Worm (Caenorhabditis elegans) whole organism, midembryonic: ENCODE data around the gene gtf-2H2C.

Experiments
- T22C8.4 ChIP-seq: fragments of 200-800 bp; sonication (Bioruptor generic); IDR thresholded peaks from 2 replicates; pipeline ENCODE4 v1.3.6; 2022; ENCODE audit warnings: missing genetic modification characterization, missing compliant biosample characterization
- cog-1 ChIP-seq: sonication (generic microtip); optimal IDR thresholded peaks from 2 replicates; lab custom pipeline; 2016; ENCODE audit warnings: missing genetic modification characterization, missing compliant biosample characterization
- flt-1 ChIP-seq: fragments of 200-800 bp; sonication (Bioruptor generic); IDR thresholded peaks from 2 replicates; pipeline ENCODE4 v1.3.6; 2022; ENCODE audit warnings: missing genetic modification characterization, missing compliant biosample characterization
- klf-2 ChIP-seq: fragments of 200-800 bp; sonication (Bioruptor generic); conservative IDR thresholded peaks from 2 replicates; pipeline ENCODE4 v1.3.6; 2022; ENCODE audit warnings: missing genetic modification reagents, missing genetic modification characterization, missing compliant biosample characterization
- med-1 ChIP-seq: sonication (generic microtip); optimal IDR thresholded peaks from 2 replicates; lab custom pipeline; 2017; ENCODE audit warnings: missing genetic modification characterization, mild to moderate bottlenecking, missing compliant biosample characterization, antibody characterized with exemption, missing genetic modification reagents; ENCODE audit not compliant: insufficient read depth
- ref-1 ChIP-seq: fragments of 200-800 bp; sonication (Bioruptor generic); conservative IDR thresholded peaks from 2 replicates; pipeline ENCODE4 v1.3.6; 2022; ENCODE audit warnings: missing genetic modification reagents, missing genetic modification characterization, missing compliant biosample characterization
- tab-1 ChIP-seq: fragments of 200-800 bp; sonication (Bioruptor generic); IDR thresholded peaks from 2 replicates; pipeline ENCODE4 v1.3.6; 2022; ENCODE audit warnings: missing genetic modification characterization, missing compliant biosample characterization
- ztf-23 ChIP-seq: fragments of 200-800 bp; sonication (Bioruptor generic); IDR thresholded peaks from 2 replicates; pipeline ENCODE4 v1.3.6; 2022; ENCODE audit warnings: missing genetic modification reagents, missing genetic modification characterization, missing compliant biosample characterization
- ztf-29 ChIP-seq: fragments of 200-800 bp; sonication (Bioruptor generic); IDR thresholded peaks from 2 replicates; pipeline ENCODE4 v1.3.6; 2022; ENCODE audit warnings: missing genetic modification reagents, missing genetic modification characterization, missing compliant biosample characterization

Gene gtf-2H2C

DNA sequence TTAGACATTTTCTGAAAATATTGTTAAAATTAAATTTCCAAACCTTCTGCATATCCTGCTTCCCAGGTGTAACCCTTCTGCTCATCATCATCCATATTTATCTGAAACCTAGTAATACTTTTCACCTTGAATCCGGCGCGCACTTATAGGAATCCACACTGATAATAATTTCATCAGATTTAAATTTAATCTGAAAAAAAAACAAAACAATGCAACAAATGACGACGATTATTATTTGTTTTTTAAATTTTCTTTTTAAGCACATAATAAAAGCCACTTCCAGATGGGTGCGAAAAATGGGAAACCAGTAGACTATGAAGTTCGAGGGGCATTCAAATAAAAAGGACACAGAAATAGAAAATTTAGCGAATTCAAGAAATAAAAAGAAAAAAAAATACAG lies at the start of gene gtf-2H2C:
TSS of gene gtf-2H2C (minus strand) at position 101 of the 400 bp plus-strand sequence.
- TF ChIP-seq flt-1 (GFP tag; lab: Robert Waterston, UW) (no peak), ztf-23 (no peak), ztf-29 (GFP tag; lab: Robert Waterston, UW) (no peak), ref-1 (GFP tag; lab: Robert Waterston, UW) (no peak), klf-2 (no peak), cog-1 (tag; lab: Kevin White, UChicago) (no peak), T22C8.4 (GFP tag; lab: Robert Waterston, UW) (no peak), med-1 (no peak), tab-1 (GFP tag; lab: Robert Waterston, UW) (no peak)

DNA sequence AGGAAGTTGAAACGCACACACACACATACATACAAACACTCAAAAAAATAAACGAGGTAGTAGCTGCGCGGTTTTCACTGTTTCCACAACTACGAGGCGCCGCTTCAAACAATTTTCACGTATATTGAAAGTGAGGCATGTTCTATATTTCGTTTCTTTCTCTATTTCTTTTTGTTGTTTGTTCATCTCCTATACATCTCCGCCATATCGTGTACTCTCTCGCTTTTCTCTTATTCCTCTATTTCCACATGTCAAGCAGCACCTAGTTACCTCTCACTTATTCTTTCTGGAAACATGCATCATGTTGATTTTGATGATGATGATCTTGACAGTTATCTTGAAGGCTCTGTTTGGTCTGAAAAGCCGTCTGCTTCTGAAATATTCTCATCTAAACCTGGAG lies 46.2 kb upstream of the gtf-2H2C start, which contains the start of gene ZK1128.7:
TSS of gene ZK1128.7 (plus strand) at position 229 of the 400 bp plus-strand sequence.
- TF ChIP-seq med-1 (no peak), cog-1 (tag; lab: Kevin White, UChicago) (no peak), klf-2 (no peak), T22C8.4 (GFP tag; lab: Robert Waterston, UW) (no peak), ztf-23 (no peak), flt-1 (GFP tag; lab: Robert Waterston, UW) (no peak), ref-1 (GFP tag; lab: Robert Waterston, UW) (no peak), tab-1 (GFP tag; lab: Robert Waterston, UW) (no peak), ztf-29 (GFP tag; lab: Robert Waterston, UW) (no peak)

DNA sequence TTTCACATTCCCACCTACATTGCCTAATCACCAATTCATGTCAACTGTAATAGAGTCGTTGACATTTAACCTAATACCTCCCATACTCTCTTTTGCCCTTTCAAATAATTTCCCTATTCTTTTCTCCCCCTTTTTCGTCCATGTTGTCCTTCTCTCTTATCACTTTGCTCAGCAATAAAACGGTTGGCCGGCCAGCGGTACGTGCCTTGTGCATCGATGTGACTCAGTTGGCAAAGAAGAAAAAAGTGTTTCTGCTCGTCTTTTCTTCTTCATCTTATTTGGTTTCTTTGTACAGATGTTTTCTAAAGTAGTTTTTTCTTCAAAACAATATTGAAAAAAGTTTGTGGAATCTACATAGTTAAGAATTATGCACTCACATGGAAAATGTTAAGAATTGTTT lies 43.9 kb upstream of the gtf-2H2C start:
- TF ChIP-seq ref-1 (GFP tag; lab: Robert Waterston, UW) (no peak), tab-1 (GFP tag; lab: Robert Waterston, UW) (no peak), med-1 (no peak)

- TF ChIP-seq ref-1 (GFP tag; lab: Robert Waterston, UW) (no peak), T22C8.4 (GFP tag; lab: Robert Waterston, UW) (no peak), flt-1 (GFP tag; lab: Robert Waterston, UW) (no peak), ztf-29 (GFP tag; lab: Robert Waterston, UW) (no peak), tab-1 (GFP tag; lab: Robert Waterston, UW) (no peak), med-1 (no peak), klf-2 (no peak), ztf-23 (no peak), cog-1 (tag; lab: Kevin White, UChicago) (no peak)
Observed at ce11 chrIII:10132495-10133450, 42.2 kb upstream of the gtf-2H2C start.

DNA sequence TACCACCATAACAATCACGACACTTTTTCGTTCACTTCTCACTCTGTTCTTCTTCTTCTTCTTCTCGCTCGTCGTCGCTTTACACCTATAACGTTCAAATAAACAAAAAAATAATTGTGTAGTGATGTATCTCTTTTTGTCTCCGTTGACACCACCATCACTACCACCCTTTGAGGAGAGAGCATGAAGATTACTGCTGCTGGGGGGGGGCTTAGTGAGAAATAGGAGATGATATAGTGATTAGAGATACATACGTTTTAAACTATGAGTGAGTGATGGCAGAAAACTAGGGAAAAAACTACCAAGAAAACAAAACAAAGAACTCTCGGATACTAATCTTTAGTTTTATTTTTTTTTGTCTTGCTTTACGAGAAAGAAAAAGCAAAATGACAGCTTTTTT lies 35.8 kb upstream of the gtf-2H2C start:
- TF ChIP-seq ztf-23: no peak
- TF ChIP-seq ztf-29 (GFP tag; lab: Robert Waterston, UW): no peak
- no peak for TF ChIP-seq med-1
- no peak for TF ChIP-seq flt-1 (GFP tag; lab: Robert Waterston, UW)
- no peak for TF ChIP-seq T22C8.4 (GFP tag; lab: Robert Waterston, UW)
- no peak for TF ChIP-seq cog-1 (tag; lab: Kevin White, UChicago)
- TF ChIP-seq klf-2: no peak
- no peak for TF ChIP-seq ref-1 (GFP tag; lab: Robert Waterston, UW)
- no peak for TF ChIP-seq tab-1 (GFP tag; lab: Robert Waterston, UW)

ce11 chrIII:10123586-10124233 lies 33.1 kb upstream of the gtf-2H2C start, which contains the start of gene ttll-4:
TSS of gene ttll-4 (plus strand) at chrIII:10124183.
- 0 out of 2 replicates have a peak, but pooled peaks have one; percentile 27 for TF ChIP-seq ztf-29 (GFP tag; lab: Robert Waterston, UW)
- TF ChIP-seq tab-1 (GFP tag; lab: Robert Waterston, UW): peak; percentile 58; the same call in 1 of the 2 replicates
- TF ChIP-seq cog-1 (tag; lab: Kevin White, UChicago): peak; percentile 42
- no peak for TF ChIP-seq med-1
- no peak for TF ChIP-seq ref-1 (GFP tag; lab: Robert Waterston, UW)
- peak; percentile 85 for TF ChIP-seq klf-2
- TF ChIP-seq flt-1 (GFP tag; lab: Robert Waterston, UW): peak; percentile 89
- TF ChIP-seq T22C8.4 (GFP tag; lab: Robert Waterston, UW): peak; percentile 56; the same call in 1 of the 2 replicates
- peak; percentile 86 for TF ChIP-seq ztf-23

DNA sequence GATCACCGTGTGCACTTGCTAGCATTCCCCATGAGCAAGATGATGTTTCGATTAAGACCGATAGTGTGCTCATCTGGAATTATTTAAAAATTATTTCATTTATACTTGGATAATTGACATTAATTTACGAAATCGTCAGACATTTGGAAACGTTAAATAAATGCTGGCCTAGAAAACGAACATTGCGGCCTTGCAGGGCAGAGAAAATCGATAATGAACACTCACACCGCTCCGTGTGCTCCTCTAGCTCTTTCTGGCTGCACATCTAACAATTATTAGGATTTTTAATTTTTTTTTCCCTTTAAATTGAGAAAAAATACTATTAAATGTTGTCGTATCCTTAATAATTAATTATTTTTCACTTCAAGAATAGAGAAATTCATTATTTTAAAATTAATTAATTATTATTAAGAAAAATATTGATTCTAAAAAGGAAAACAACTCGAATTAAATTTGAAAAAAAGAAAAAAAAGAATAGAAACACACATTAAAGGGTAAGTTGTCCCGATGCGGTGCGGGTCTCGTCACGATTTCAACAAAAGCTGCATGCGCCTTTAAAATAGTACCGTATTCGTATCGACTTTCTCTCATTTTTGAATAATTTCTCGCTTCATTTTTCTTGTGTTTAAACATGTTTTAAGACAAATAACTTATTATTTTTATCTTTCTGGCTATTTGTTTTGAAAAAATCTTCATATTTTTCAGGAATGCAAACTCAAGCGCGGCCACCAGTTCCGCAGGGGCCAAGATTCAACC lies 29.7 kb upstream of the gtf-2H2C start, which contains the start of the genes gtf-2H3 and ham-3:
TSS of gene gtf-2H3 (minus strand) at position 73 of the 756 bp plus-strand sequence.
TSS of gene ham-3 (plus strand) at position 706 of the 756 bp plus-strand sequence.
- TF ChIP-seq flt-1 (GFP tag; lab: Robert Waterston, UW) (no peak), tab-1 (GFP tag; lab: Robert Waterston, UW) (no peak), T22C8.4 (GFP tag; lab: Robert Waterston, UW) (peak; percentile 89)

DNA sequence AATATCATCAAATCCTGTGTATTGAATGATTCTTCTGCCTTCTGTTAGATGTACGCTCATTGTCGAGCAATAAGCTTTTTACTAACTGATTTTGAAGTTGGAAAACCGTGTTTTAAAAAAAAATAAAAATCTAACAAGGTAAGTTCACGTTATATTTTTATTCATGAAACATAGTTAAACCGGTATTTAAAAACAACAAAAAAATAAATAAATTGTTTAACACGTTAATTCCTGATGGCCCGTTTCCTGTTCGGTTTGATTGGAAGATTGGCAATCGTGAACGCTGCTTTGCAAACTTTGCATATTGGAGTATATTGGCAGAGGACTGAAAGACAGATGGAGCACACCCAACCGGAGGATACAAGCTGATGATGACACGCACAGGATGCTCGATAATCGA lies 28.2 kb upstream of the gtf-2H2C start, which contains the start of gene ZK1128.3:
TSS of gene ZK1128.3 (minus strand) at position 101 of the 400 bp plus-strand sequence.
- TF ChIP-seq med-1 (no peak), flt-1 (GFP tag; lab: Robert Waterston, UW) (no peak), T22C8.4 (GFP tag; lab: Robert Waterston, UW) (no peak), ztf-29 (GFP tag; lab: Robert Waterston, UW) (no peak), tab-1 (GFP tag; lab: Robert Waterston, UW) (no peak), klf-2 (no peak), cog-1 (tag; lab: Kevin White, UChicago) (no peak), ref-1 (GFP tag; lab: Robert Waterston, UW) (no peak), ztf-23 (no peak)
